Worm (Caenorhabditis elegans) whole organism, young adult: ENCODE measurements around the gene prp-19.
A peak's percentile ranks its signal among the peaks of the same experiment; 100 is the strongest.

Experiments used
- F22D6.2 ChIP-seq: sonication (generic microtip); optimal IDR thresholded peaks from 2 replicates; lab custom pipeline; 2016; ENCODE audit warnings: mild to moderate bottlenecking, missing genetic modification characterization, missing compliant biosample characterization
- F33H1.4 ChIP-seq: fragments of 200-800 bp; sonication (Bioruptor generic); IDR thresholded peaks from 2 replicates; pipeline ENCODE4 v1.3.6; 2022; ENCODE audit warnings: missing genetic modification reagents, missing genetic modification characterization, missing compliant biosample characterization
- F49E8.2 ChIP-seq: sonication (generic microtip); optimal IDR thresholded peaks from 3 replicates; lab custom pipeline; 2017; ENCODE audit warnings: missing genetic modification characterization, mild to moderate bottlenecking, missing compliant biosample characterization, antibody characterized with exemption, moderate library complexity; ENCODE audit not compliant: insufficient read depth
- K11D2.4 ChIP-seq: fragments of 200-800 bp; sonication (Bioruptor generic); IDR thresholded peaks from 2 replicates; pipeline ENCODE4 v1.3.6; 2022; ENCODE audit warnings: missing genetic modification reagents, missing genetic modification characterization, missing compliant biosample characterization
- ZK185.1 ChIP-seq: sonication (generic microtip); optimal IDR thresholded peaks from 2 replicates; lab custom pipeline; 2016; ENCODE audit warnings: mild to moderate bottlenecking, missing genetic modification characterization, missing compliant biosample characterization; ENCODE audit not compliant: poor library complexity, severe bottlenecking
- aptf-2 ChIP-seq: fragments of 200-800 bp; sonication (Bioruptor generic); conservative IDR thresholded peaks from 2 replicates; pipeline ENCODE4 v1.3.6; 2022; ENCODE audit warnings: missing genetic modification reagents, missing genetic modification characterization, missing compliant biosample characterization
- athp-1 ChIP-seq: sonication (generic microtip); optimal IDR thresholded peaks from 2 replicates; lab custom pipeline; 2017; ENCODE audit warnings: mild to moderate bottlenecking, missing genetic modification characterization, missing compliant biosample characterization
- attf-5 ChIP-seq: fragments of 200-800 bp; sonication (Bioruptor generic); optimal IDR thresholded peaks from 2 replicates; lab custom pipeline; 2018; ENCODE audit warnings: mild to moderate bottlenecking, missing genetic modification characterization, missing compliant biosample characterization
- cebp-1 ChIP-seq, 2 experiments: fragments of 200-800 bp in 1 of 2; sonication (Bioruptor generic) in 1 of 2; sonication (generic microtip) in 1 of 2; IDR thresholded peaks in 1 of 2; optimal IDR thresholded peaks in 1 of 2; 2 replicates each; pipeline versions ENCODE4 v1.3.6 to Lab custom; 2017 to 2022; ENCODE audit warnings: missing compliant biosample characterization in 2 of 2, missing genetic modification characterization in 2 of 2, mild to moderate bottlenecking in 1 of 2, missing genetic modification reagents in 1 of 2, moderate library complexity in 1 of 2
- ceh-27 ChIP-seq: fragments of 200-800 bp; sonication (Bioruptor generic); optimal IDR thresholded peaks from 2 replicates; lab custom pipeline; 2018; ENCODE audit warnings: mild to moderate bottlenecking, missing genetic modification characterization, moderate library complexity, missing compliant biosample characterization
- ceh-58 ChIP-seq: fragments of 200-800 bp; sonication (Bioruptor generic); IDR thresholded peaks from 2 replicates; pipeline ENCODE4 v1.3.6; 2022; ENCODE audit warnings: missing genetic modification characterization, missing compliant biosample characterization
- ceh-79 ChIP-seq: sonication (generic microtip); optimal IDR thresholded peaks from 2 replicates; lab custom pipeline; 2017; ENCODE audit warnings: mild to moderate bottlenecking, missing genetic modification characterization, missing compliant biosample characterization
- ceh-91 ChIP-seq: fragments of 200-800 bp; sonication (Bioruptor generic); IDR thresholded peaks from 2 replicates; pipeline ENCODE4 v1.3.6; 2022; ENCODE audit warnings: missing genetic modification reagents, missing genetic modification characterization, missing compliant biosample characterization
- die-1 ChIP-seq: sonication (generic microtip); optimal IDR thresholded peaks from 2 replicates; lab custom pipeline; 2016; ENCODE audit warnings: missing genotype, mild to moderate bottlenecking, missing genetic modification characterization, missing compliant biosample characterization
- dox-1 ChIP-seq: fragments of 200-800 bp; sonication (Bioruptor generic); IDR thresholded peaks from 2 replicates; pipeline ENCODE4 v1.3.6; 2022; ENCODE audit warnings: missing genetic modification reagents, missing genetic modification characterization, missing compliant biosample characterization
- efl-1 ChIP-seq: fragments of 150-350 bp; optimal IDR thresholded peaks from 2 replicates; lab custom pipeline; 2014; ENCODE audit warnings: missing biosample characterization, missing genetic modification reagents, missing genetic modification characterization
- egl-18 ChIP-seq: fragments of 200-800 bp; sonication (Bioruptor generic); IDR thresholded peaks from 2 replicates; pipeline ENCODE4 v1.3.6; 2022; ENCODE audit warnings: missing genetic modification reagents, missing genetic modification characterization, missing compliant biosample characterization
- ekl-4 ChIP-seq: fragments of 200-800 bp; sonication (Bioruptor generic); IDR thresholded peaks from 2 replicates; pipeline ENCODE4 v1.3.6; 2022; ENCODE audit warnings: missing genetic modification reagents, missing genetic modification characterization, missing compliant biosample characterization
- fkh-3 ChIP-seq: sonication (generic microtip); optimal IDR thresholded peaks from 2 replicates; lab custom pipeline; 2016; ENCODE audit warnings: mild to moderate bottlenecking, missing genetic modification characterization, missing compliant biosample characterization
- hmg-1.2 ChIP-seq: fragments of 200-800 bp; sonication (Bioruptor generic); IDR thresholded peaks from 2 replicates; pipeline ENCODE4 v1.3.6; 2022; ENCODE audit warnings: missing genetic modification reagents, missing genetic modification characterization, missing compliant biosample characterization
- hmg-20 ChIP-seq: fragments of 200-800 bp; sonication (Bioruptor generic); IDR thresholded peaks from 2 replicates; pipeline ENCODE4 v1.3.6; 2022; ENCODE audit warnings: missing genetic modification reagents, missing genetic modification characterization, missing compliant biosample characterization
- hrde-1 ChIP-seq: sonication (generic microtip); optimal IDR thresholded peaks from 2 replicates; lab custom pipeline; 2016; ENCODE audit warnings: missing genetic modification characterization, mild to moderate bottlenecking, missing compliant biosample characterization, moderate library complexity, missing genotype, missing genetic modification reagents, borderline replicate concordance
- let-526 ChIP-seq: fragments of 200-800 bp; sonication (Bioruptor generic); IDR thresholded peaks from 2 replicates; pipeline ENCODE4 v1.3.6; 2022; ENCODE audit warnings: missing genetic modification reagents, missing genetic modification characterization, missing compliant biosample characterization
- lin-35 ChIP-seq, 3 experiments: fragments of 150-350 bp in 2 of 3; sonication (generic microtip) in 1 of 3; optimal IDR thresholded peaks; 2 replicates each; lab custom pipeline; 2014 to 2018; ENCODE audit warnings: missing biosample characterization in 3 of 3, missing genetic modification characterization in 3 of 3, missing genetic modification reagents in 3 of 3
- lin-40 ChIP-seq: sonication (generic microtip); optimal IDR thresholded peaks from 2 replicates; lab custom pipeline; 2016; ENCODE audit warnings: missing genetic modification characterization, mild to moderate bottlenecking, missing compliant biosample characterization, missing genotype, missing genetic modification reagents
- lsl-1 ChIP-seq: fragments of 200-800 bp; sonication (Bioruptor generic); optimal IDR thresholded peaks from 2 replicates; lab custom pipeline; 2018; ENCODE audit warnings: mild to moderate bottlenecking, missing genetic modification characterization, moderate library complexity, missing compliant biosample characterization
- lsy-27 ChIP-seq: sonication (generic microtip); optimal IDR thresholded peaks from 2 replicates; lab custom pipeline; 2017; ENCODE audit warnings: missing genetic modification characterization, mild to moderate bottlenecking, missing compliant biosample characterization, antibody characterized with exemption, missing genotype, borderline replicate concordance; ENCODE audit not compliant: insufficient read depth
- madf-3 ChIP-seq: fragments of 200-800 bp; sonication (Bioruptor generic); IDR thresholded peaks from 2 replicates; pipeline ENCODE4 v1.3.6; 2022; ENCODE audit warnings: missing genetic modification reagents, missing genetic modification characterization, missing compliant biosample characterization
- madf-6 ChIP-seq: fragments of 200-800 bp; sonication (Bioruptor generic); IDR thresholded peaks from 2 replicates; pipeline ENCODE4 v1.3.6; 2022; ENCODE audit warnings: missing genetic modification reagents, missing genetic modification characterization, missing compliant biosample characterization
- mel-28 ChIP-seq: sonication (generic microtip); optimal IDR thresholded peaks from 2 replicates; lab custom pipeline; 2016; ENCODE audit warnings: borderline replicate concordance, mild to moderate bottlenecking, missing genetic modification characterization, missing compliant biosample characterization
- nfyb-1 ChIP-seq: fragments of 200-800 bp; sonication (Bioruptor generic); IDR thresholded peaks from 2 replicates; pipeline ENCODE4 v1.3.6; 2022; ENCODE audit warnings: missing genetic modification reagents, missing genetic modification characterization, missing compliant biosample characterization
- nhr-80 ChIP-seq: sonication (generic microtip); optimal IDR thresholded peaks from 2 replicates; lab custom pipeline; 2016; ENCODE audit warnings: missing genetic modification characterization, missing compliant biosample characterization
- nhr-90 ChIP-seq: sonication (generic microtip); optimal IDR thresholded peaks from 2 replicates; lab custom pipeline; 2016; ENCODE audit warnings: missing genotype, mild to moderate bottlenecking, missing genetic modification characterization, missing compliant biosample characterization
- pha-4 ChIP-seq: fragments of 150-350 bp; sonication (generic microtip); optimal IDR thresholded peaks from 2 replicates; lab custom pipeline; 2014; ENCODE audit warnings: missing biosample characterization, missing genetic modification reagents, missing genetic modification characterization
- snpc-3.4 ChIP-seq: sonication (generic microtip); optimal IDR thresholded peaks from 2 replicates; lab custom pipeline; 2017; ENCODE audit warnings: missing genetic modification characterization, mild to moderate bottlenecking, missing compliant biosample characterization, antibody characterized with exemption, moderate library complexity, missing genotype, missing genetic modification reagents
- snpc-4 ChIP-seq, 5 experiments: fragments of 150-350 bp in 1 of 5; sonication (generic microtip) in 4 of 5; optimal IDR thresholded peaks; 2 replicates each; lab custom pipeline; 2014 to 2018; ENCODE audit warnings: missing genetic modification characterization in 5 of 5, missing biosample characterization in 3 of 5, antibody characterized with exemption in 2 of 5, mild to moderate bottlenecking in 2 of 5, missing compliant biosample characterization in 2 of 5, missing genotype in 2 of 5, moderate library complexity in 2 of 5, missing genetic modification reagents in 1 of 5
- tbp1 ChIP-seq: fragments of 200-800 bp; sonication (Bioruptor generic); optimal IDR thresholded peaks from 2 replicates; lab custom pipeline; 2018; ENCODE audit warnings: mild to moderate bottlenecking, missing genetic modification characterization, missing compliant biosample characterization
- tlf-1 ChIP-seq: fragments of 200-800 bp; sonication (Bioruptor generic); optimal IDR thresholded peaks from 2 replicates; lab custom pipeline; 2018; ENCODE audit warnings: mild to moderate bottlenecking, missing genetic modification characterization, missing compliant biosample characterization
- unc-130 ChIP-seq: sonication (generic microtip); optimal IDR thresholded peaks from 2 replicates; lab custom pipeline; 2016; ENCODE audit warnings: missing genetic modification reagents, missing genetic modification characterization, missing compliant biosample characterization
- xnd-1 ChIP-seq: sonication (generic microtip); optimal IDR thresholded peaks from 2 replicates; lab custom pipeline; 2016; ENCODE audit warnings: missing genotype, missing genetic modification reagents, missing genetic modification characterization, missing compliant biosample characterization

Gene prp-19

ce11 chrIII:5206861-5207414 lies 35.1 kb upstream of the prp-19 start, which contains the start of gene morc-1:
morc-1 (minus strand) TSS chrIII:5206911.
- TF ChIP-seq madf-6 (GFP tag; lab: Robert Waterston, UW) = peak; percentile 55; the same call in 1 of the 2 replicates
- TF ChIP-seq F33H1.4 = peak; percentile 62; the same call in 1 of the 2 replicates
- no peak for TF ChIP-seq hmg-20 (GFP tag; lab: Robert Waterston, UW)
- TF ChIP-seq aptf-2 (GFP tag; lab: Robert Waterston, UW) = no peak
- peak; percentile 2 for TF ChIP-seq snpc-3.4 (tag; lab: Kevin White, UChicago)
- no peak for TF ChIP-seq fkh-3
- TF ChIP-seq lsl-1 (GFP tag; lab: Kevin White, UChicago) = peak; percentile 69
- peak; percentile 11 for TF ChIP-seq efl-1
- 0 out of 2 replicates have a peak, but pooled peaks have one; percentile 30 for TF ChIP-seq ceh-91 (GFP tag; lab: Robert Waterston, UW)

- TF ChIP-seq nhr-90 (tag; lab: Kevin White, UChicago) = no peak
- TF ChIP-seq unc-130 (GFP tag; lab: Kevin White, UChicago) = peak; percentile 40
- TF ChIP-seq hrde-1 (tag; lab: Kevin White, UChicago) = peak; percentile 84
- 0 out of 2 replicates have a peak, but pooled peaks have one; percentile 29 for TF ChIP-seq nfyb-1 (GFP tag; lab: Robert Waterston, UW)
- TF ChIP-seq madf-3 = 0 out of 2 replicates have a peak, but pooled peaks have one; percentile 59
- TF ChIP-seq madf-6 (GFP tag; lab: Robert Waterston, UW) = 0 out of 2 replicates have a peak, but pooled peaks have one; percentile 20
- peak; percentile 45 for TF ChIP-seq F49E8.2 (tag; lab: Kevin White, UChicago)
- no peak for TF ChIP-seq pha-4 (tag; lab: Kevin White, UChicago)
Observed at ce11 chrIII:5203310-5203709, 31.5 kb upstream of the prp-19 start.

- no peak for TF ChIP-seq egl-18 (GFP tag; lab: Robert Waterston, UW)
- TF ChIP-seq F22D6.2 (tag; lab: Kevin White, UChicago) = no peak
- no peak for TF ChIP-seq mel-28 (tag; lab: Kevin White, UChicago)
- TF ChIP-seq xnd-1 (tag; lab: Kevin White, UChicago) = no peak
- TF ChIP-seq hmg-1.2 = peak; percentile 47; the same call in 1 of the 2 replicates
- peak; percentile 47 for TF ChIP-seq ceh-27 (GFP tag; lab: Kevin White, UChicago)
- no peak for TF ChIP-seq K11D2.4
- TF ChIP-seq ekl-4 (GFP tag; lab: Robert Waterston, UW) = 0 out of 2 replicates have a peak, but pooled peaks have one; percentile 57
- peak; percentile 15 for TF ChIP-seq tbp1
- peak; percentile 18 for TF ChIP-seq tlf-1 (GFP tag; lab: Kevin White, UChicago)
- peak; percentile 49 for TF ChIP-seq attf-5 (GFP tag; lab: Kevin White, UChicago)
- no peak for TF ChIP-seq hrde-1 (tag; lab: Kevin White, UChicago)
- no peak for TF ChIP-seq F33H1.4
- TF ChIP-seq ceh-79 = no peak
- no peak for TF ChIP-seq snpc-4 (GFP tag; optimal IDR thresholded peaks at IDR 0.05; lab: Kevin White, UChicago)
- TF ChIP-seq snpc-4 (tag; optimal IDR thresholded peaks at IDR 0.05; lab: Kevin White, UChicago) = peak in 2 of 4 experiments; percentile 18 to 20
- TF ChIP-seq dox-1 (GFP tag; lab: Robert Waterston, UW) = 0 out of 2 replicates have a peak, but pooled peaks have one; percentile 44
- peak; percentile 66 for TF ChIP-seq nhr-80 (tag; lab: Kevin White, UChicago)
- TF ChIP-seq die-1 (tag; lab: Kevin White, UChicago) = peak; percentile 17
- no peak for TF ChIP-seq lsy-27 (tag; lab: Kevin White, UChicago)
- no peak for TF ChIP-seq let-526 (GFP tag; lab: Robert Waterston, UW)
- TF ChIP-seq aptf-2 (GFP tag; lab: Robert Waterston, UW) = no peak
- peak; percentile 70 for TF ChIP-seq lin-40 (tag; lab: Kevin White, UChicago)
- TF ChIP-seq lin-35 (GFP tag; optimal IDR thresholded peaks at IDR 0.05; lab: Kevin White, UChicago) = peak in 1 of 3 experiments; percentile 7
- TF ChIP-seq athp-1 (tag; lab: Kevin White, UChicago) = no peak
- TF ChIP-seq ceh-58 (GFP tag; lab: Robert Waterston, UW) = no peak
- peak; percentile 42 for TF ChIP-seq ZK185.1
- TF ChIP-seq cebp-1 (GFP tag; IDR thresholded peaks at IDR 0.05; lab: Robert Waterston, UW) = no peak
- TF ChIP-seq cebp-1 (tag; optimal IDR thresholded peaks at IDR 0.05; lab: Kevin White, UChicago) = peak; percentile 43
- TF ChIP-seq, all 124 proteins: peak for 14
Observed at ce11 chrIII:5202641-5203040, 30.8 kb upstream of the prp-19 start.
